Fruit fly (Drosophila melanogaster) whole organism, prepupa: ENCODE data around the gene CG9577.

Experiments
- CG11902 ChIP-seq: fragments of 200-800 bp; sonication (Bioruptor generic); optimal IDR thresholded peaks from 3 replicates; lab custom pipeline; 2016; ENCODE audit warnings: missing biosample characterization, missing genetic modification characterization
- CG3032 ChIP-seq: fragments of 200-800 bp; optimal IDR thresholded peaks from 2 replicates; lab custom pipeline; 2019; ENCODE audit warnings: missing biosample characterization, mild to moderate bottlenecking, missing genetic modification characterization, moderate library complexity
- CG3919 ChIP-seq: fragments of 200-800 bp; sonication (Bioruptor generic); optimal IDR thresholded peaks from 3 replicates; lab custom pipeline; 2016; ENCODE audit warnings: missing biosample characterization, missing genetic modification characterization
- CG6163 ChIP-seq: fragments of 200-800 bp; sonication (Bioruptor generic); IDR thresholded peaks from 3 replicates; pipeline ENCODE4 v1.3.6; 2022; ENCODE audit warnings: missing biosample characterization, missing genetic modification characterization

DNA sequence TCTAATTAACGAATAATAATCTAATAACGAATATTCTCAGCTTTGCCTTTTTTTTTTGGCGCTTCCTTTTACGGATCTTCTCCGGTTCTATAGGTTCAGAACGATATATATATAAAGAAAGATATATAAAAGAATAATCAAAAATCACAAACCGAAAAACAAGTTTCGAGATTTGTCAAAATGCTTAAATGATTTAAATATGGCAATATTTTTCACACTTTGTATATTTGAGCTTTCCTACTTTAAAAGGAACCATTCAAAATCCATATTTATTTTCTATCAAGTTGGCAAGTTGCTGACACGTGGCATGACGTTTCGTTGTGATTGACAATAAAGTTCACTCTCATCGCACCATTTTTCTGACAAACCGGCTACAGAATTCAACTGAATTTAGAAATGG is 25.8 kb upstream of the CG9577 start, which contains the start of gene CG34332:
- no peak for TF ChIP-seq CG3919 (GFP tag; lab: Kevin White, UChicago)
- no peak for TF ChIP-seq CG3032 (tag; lab: Kevin White, UChicago)
- TF ChIP-seq CG6163 (GFP tag; lab: Robert Waterston, UW), result no peak
- TF ChIP-seq CG11902, result no peak
